Fruit fly (Drosophila melanogaster): ENCODE results near the gene Wnt4.

dm6 chr2L:7259500-7259899, 17.5 kb downstream of the Wnt4 start:
- TF ChIP-seq Dfd (GFP tag; optimal IDR thresholded peaks at IDR 0.05) = no peak
- TF ChIP-seq usp (GFP tag; optimal IDR thresholded peaks at IDR 0.05) = no peak
- TF ChIP-seq pan (optimal IDR thresholded peaks at IDR 0.05) = no peak
- TF ChIP-seq CG32264 (GFP tag; optimal IDR thresholded peaks at IDR 0.05) = no peak
- TF ChIP-seq Hr83 (GFP tag; optimal IDR thresholded peaks at IDR 0.05; ENCODE audit: poor library complexity, severe bottlenecking) = no peak
- no peak for TF ChIP-seq Abd-B (GFP tag; optimal IDR thresholded peaks at IDR 0.05)
